Worm (Caenorhabditis elegans) whole organism, early embryonic: ENCODE data around the gene C53A5.2.

Experiments
- B0310.2 ChIP-seq: sonication (generic microtip); optimal IDR thresholded peaks from 2 replicates; lab custom pipeline; 2016; ENCODE audit warnings: mild to moderate bottlenecking, missing genetic modification characterization, missing compliant biosample characterization
- F13C5.2 ChIP-seq: sonication (generic microtip); optimal IDR thresholded peaks from 2 replicates; lab custom pipeline; 2017; ENCODE audit warnings: mild to moderate bottlenecking, missing genetic modification characterization, inconsistent platforms, missing compliant biosample characterization
- aly-1 ChIP-seq: sonication (generic microtip); optimal IDR thresholded peaks from 2 replicates; lab custom pipeline; 2016; ENCODE audit warnings: missing genetic modification characterization, missing compliant biosample characterization
- ama-1 ChIP-seq: fragments of 150-350 bp; optimal IDR thresholded peaks from 2 replicates; lab custom pipeline; 2014
- ceh-13 ChIP-seq: fragments of 200-800 bp; sonication (Bioruptor generic); optimal IDR thresholded peaks from 2 replicates; lab custom pipeline; 2018; ENCODE audit warnings: mild to moderate bottlenecking, missing genetic modification characterization, missing compliant biosample characterization
- ceh-36 ChIP-seq: sonication (generic microtip); optimal IDR thresholded peaks from 2 replicates; lab custom pipeline; 2016; ENCODE audit warnings: missing genetic modification characterization, inconsistent platforms, missing compliant biosample characterization
- flt-1 ChIP-seq: fragments of 200-800 bp; sonication (Bioruptor generic); IDR thresholded peaks from 2 replicates; pipeline ENCODE4 v1.3.6; 2022; ENCODE audit warnings: missing genetic modification characterization, missing compliant biosample characterization
- scrt-1 ChIP-seq: fragments of 200-800 bp; sonication (Bioruptor generic); IDR thresholded peaks from 2 replicates; pipeline ENCODE4 v1.3.6; 2022; ENCODE audit warnings: missing genetic modification characterization, missing compliant biosample characterization
- tbx-37 ChIP-seq: fragments of 200-800 bp; sonication (Bioruptor generic); conservative IDR thresholded peaks from 2 replicates; pipeline ENCODE4 v1.3.6; 2022; ENCODE audit warnings: missing genetic modification reagents, missing genetic modification characterization, missing compliant biosample characterization
- tra-4 ChIP-seq: sonication (generic microtip); optimal IDR thresholded peaks from 2 replicates; lab custom pipeline; 2017; ENCODE audit warnings: missing genetic modification characterization, missing compliant biosample characterization

DNA sequence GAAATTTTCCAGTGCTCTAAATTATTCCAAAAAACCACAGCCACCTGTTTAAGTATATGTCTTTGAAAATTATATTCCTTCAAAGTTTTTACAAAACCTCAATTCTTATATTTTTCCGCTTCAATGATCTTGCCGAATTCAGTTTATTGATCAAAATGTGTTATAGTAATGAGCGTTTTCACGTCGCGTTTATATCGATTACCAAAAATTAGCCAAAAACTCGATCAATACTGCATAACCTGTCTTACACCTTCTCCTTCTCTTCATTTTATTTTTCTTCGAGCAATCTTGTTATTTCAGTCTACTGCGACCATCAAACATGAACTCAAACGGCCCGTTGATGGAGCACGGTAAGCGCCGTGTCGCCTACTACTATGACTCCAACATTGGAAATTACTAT, 2.1 kb upstream of the C53A5.2 start, which contains the start of gene hda-1:
- no peak for TF ChIP-seq ama-1 (lab: Kevin White, UChicago)
- TF ChIP-seq flt-1 (GFP tag; lab: Robert Waterston, UW), result no peak
- no peak for TF ChIP-seq ceh-36 (tag; lab: Kevin White, UChicago)
- TF ChIP-seq ceh-13, result no peak
- no peak for TF ChIP-seq aly-1
- no peak for TF ChIP-seq tbx-37
- no peak for TF ChIP-seq B0310.2
- no peak for TF ChIP-seq tra-4 (tag; lab: Kevin White, UChicago)
- TF ChIP-seq F13C5.2 (tag; lab: Kevin White, UChicago), result no peak
- no peak for TF ChIP-seq scrt-1 (GFP tag; lab: Robert Waterston, UW)
